Worm (Caenorhabditis elegans) whole organism, midembryonic: ENCODE measurements around the gene F35H8.4.

Source experiments
- flt-1 ChIP-seq: fragments of 200-800 bp; sonication (Bioruptor generic); IDR thresholded peaks from 2 replicates; pipeline ENCODE4 v1.3.6; 2022; ENCODE audit warnings: missing genetic modification characterization, missing compliant biosample characterization
- ref-1 ChIP-seq: fragments of 200-800 bp; sonication (Bioruptor generic); conservative IDR thresholded peaks from 2 replicates; pipeline ENCODE4 v1.3.6; 2022; ENCODE audit warnings: missing genetic modification reagents, missing genetic modification characterization, missing compliant biosample characterization

DNA sequence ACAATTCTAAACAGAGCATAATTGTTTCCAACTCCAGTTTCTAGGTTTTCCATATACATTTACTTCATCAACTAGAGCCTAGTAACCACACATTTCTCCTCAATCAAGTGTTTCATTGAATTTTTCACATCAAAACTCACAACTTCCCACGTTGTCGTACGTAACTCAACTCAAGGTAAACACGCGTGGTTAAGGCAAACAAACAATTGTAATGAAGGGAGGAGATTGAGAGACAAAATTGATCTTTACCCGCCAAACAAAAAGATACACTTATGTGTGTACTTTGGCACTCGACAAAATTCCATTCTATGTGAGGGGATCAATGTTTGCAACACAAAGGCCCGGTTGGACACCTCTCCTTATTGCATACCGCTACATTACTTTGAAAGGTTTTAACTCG, 45.5 kb upstream of the F35H8.4 start, which contains the start of gene nhr-19:
- TF ChIP-seq flt-1 (GFP tag; lab: Robert Waterston, UW) (no peak), ref-1 (GFP tag; lab: Robert Waterston, UW) (no peak)
